Worm (Caenorhabditis elegans): ENCODE measurements around the gene mig-21.

The mig-21 gene

DNA sequence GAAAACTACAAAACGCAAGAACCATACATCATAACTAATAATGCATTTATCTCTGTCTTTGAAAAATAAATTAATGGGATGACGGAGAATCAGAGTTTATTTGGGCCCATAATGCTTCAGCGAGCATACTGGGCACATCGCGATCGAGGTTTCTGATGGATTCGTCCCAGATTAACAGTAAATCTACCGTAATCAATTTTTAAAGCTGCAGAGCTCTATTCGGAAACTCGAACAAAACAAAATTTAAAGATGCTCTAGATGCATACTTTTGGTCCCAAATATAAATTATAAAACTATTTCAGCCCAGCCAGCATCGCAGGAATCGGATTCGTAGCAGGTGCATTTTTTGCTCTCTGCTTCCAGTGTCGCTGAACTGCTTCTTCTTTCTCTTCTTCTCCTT is 50.1 kb downstream of the mig-21 start:
- TF ChIP-seq ceh-30 (tag; optimal IDR thresholded peaks at IDR 0.05) (no peak), nhr-11 (tag; optimal IDR thresholded peaks at IDR 0.05) (no peak), che-1 (tag; optimal IDR thresholded peaks at IDR 0.05) (peak; percentile 23), mec-3 (tag; optimal IDR thresholded peaks at IDR 0.05; ENCODE audit: borderline replicate concordance) (no peak), unc-3 (GFP tag; conservative IDR thresholded peaks at IDR 0.05) (no peak), unc-3 (tag; optimal IDR thresholded peaks at IDR 0.05) (no peak), ceh-9 (tag; optimal IDR thresholded peaks at IDR 0.05) (no peak), ref-2 (tag; optimal IDR thresholded peaks at IDR 0.05) (no peak)
